Worm (Caenorhabditis elegans) whole organism, early embryonic: ENCODE data around the gene stc-1.

Source experiments
- B0310.2 ChIP-seq: sonication (generic microtip); optimal IDR thresholded peaks from 2 replicates; lab custom pipeline; 2016; ENCODE audit warnings: mild to moderate bottlenecking, missing genetic modification characterization, missing compliant biosample characterization
- F13C5.2 ChIP-seq: sonication (generic microtip); optimal IDR thresholded peaks from 2 replicates; lab custom pipeline; 2017; ENCODE audit warnings: mild to moderate bottlenecking, missing genetic modification characterization, inconsistent platforms, missing compliant biosample characterization
- aly-1 ChIP-seq: sonication (generic microtip); optimal IDR thresholded peaks from 2 replicates; lab custom pipeline; 2016; ENCODE audit warnings: missing genetic modification characterization, missing compliant biosample characterization
- ama-1 ChIP-seq: fragments of 150-350 bp; optimal IDR thresholded peaks from 2 replicates; lab custom pipeline; 2014
- ceh-13 ChIP-seq: fragments of 200-800 bp; sonication (Bioruptor generic); optimal IDR thresholded peaks from 2 replicates; lab custom pipeline; 2018; ENCODE audit warnings: mild to moderate bottlenecking, missing genetic modification characterization, missing compliant biosample characterization
- ceh-36 ChIP-seq: sonication (generic microtip); optimal IDR thresholded peaks from 2 replicates; lab custom pipeline; 2016; ENCODE audit warnings: missing genetic modification characterization, inconsistent platforms, missing compliant biosample characterization
- ets-7 ChIP-seq: sonication (generic microtip); optimal IDR thresholded peaks from 2 replicates; lab custom pipeline; 2016; ENCODE audit warnings: missing genotype, missing genetic modification characterization, missing compliant biosample characterization
- flt-1 ChIP-seq: fragments of 200-800 bp; sonication (Bioruptor generic); IDR thresholded peaks from 2 replicates; pipeline ENCODE4 v1.3.6; 2022; ENCODE audit warnings: missing genetic modification characterization, missing compliant biosample characterization
- hmbx-1 ChIP-seq: sonication (generic microtip); optimal IDR thresholded peaks from 2 replicates; lab custom pipeline; 2016; ENCODE audit warnings: mild to moderate bottlenecking, missing genetic modification characterization, missing compliant biosample characterization
- hmg-4 ChIP-seq: fragments of 200-800 bp; sonication (Bioruptor generic); optimal IDR thresholded peaks from 2 replicates; lab custom pipeline; 2018; ENCODE audit warnings: mild to moderate bottlenecking, missing genetic modification characterization, missing compliant biosample characterization
- hnd-1 ChIP-seq: sonication (generic microtip); optimal IDR thresholded peaks from 2 replicates; lab custom pipeline; 2016; ENCODE audit warnings: missing genetic modification characterization, missing compliant biosample characterization
- pes-1 ChIP-seq: fragments of 200-800 bp; sonication (Bioruptor generic); IDR thresholded peaks from 2 replicates; pipeline ENCODE4 v1.3.6; 2022; ENCODE audit warnings: missing genetic modification reagents, missing genetic modification characterization, missing compliant biosample characterization
- scrt-1 ChIP-seq: fragments of 200-800 bp; sonication (Bioruptor generic); IDR thresholded peaks from 2 replicates; pipeline ENCODE4 v1.3.6; 2022; ENCODE audit warnings: missing genetic modification characterization, missing compliant biosample characterization
- sea-1 ChIP-seq: fragments of 200-800 bp; sonication (Bioruptor generic); conservative IDR thresholded peaks from 2 replicates; pipeline ENCODE4 v1.3.6; 2022; ENCODE audit warnings: missing genetic modification characterization, missing compliant biosample characterization
- tbx-11 ChIP-seq: fragments of 200-800 bp; sonication (Bioruptor generic); IDR thresholded peaks from 2 replicates; pipeline ENCODE4 v1.3.6; 2022; ENCODE audit warnings: missing genetic modification characterization, missing compliant biosample characterization
- tbx-37 ChIP-seq: fragments of 200-800 bp; sonication (Bioruptor generic); conservative IDR thresholded peaks from 2 replicates; pipeline ENCODE4 v1.3.6; 2022; ENCODE audit warnings: missing genetic modification reagents, missing genetic modification characterization, missing compliant biosample characterization
- tra-4 ChIP-seq: sonication (generic microtip); optimal IDR thresholded peaks from 2 replicates; lab custom pipeline; 2017; ENCODE audit warnings: missing genetic modification characterization, missing compliant biosample characterization

stc-1 gene

DNA sequence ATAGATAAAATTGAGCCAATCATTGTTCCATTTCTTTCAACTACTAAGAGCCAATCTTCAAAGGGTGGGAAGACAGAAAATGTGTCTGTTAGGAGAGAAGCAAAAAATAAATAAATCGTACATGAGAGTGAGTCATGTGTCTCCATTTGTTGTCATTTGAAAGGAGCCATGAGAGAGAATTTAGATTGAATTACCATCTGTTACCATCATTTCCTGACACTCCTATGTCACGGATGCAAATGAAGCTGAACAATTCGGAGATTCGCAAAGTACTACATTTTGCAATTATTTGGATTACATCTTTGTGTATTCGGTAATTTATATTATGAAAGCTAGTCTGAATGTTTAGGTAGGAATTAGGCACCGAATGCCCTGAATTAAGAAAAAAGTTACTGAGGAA, 22.5 kb upstream of the stc-1 start:
- no peak for TF ChIP-seq ceh-36 (tag; lab: Kevin White, UChicago)
- TF ChIP-seq hnd-1 (tag; lab: Kevin White, UChicago): no peak
- TF ChIP-seq scrt-1 (GFP tag; lab: Robert Waterston, UW): no peak
- no peak for TF ChIP-seq F13C5.2 (tag; lab: Kevin White, UChicago)
- TF ChIP-seq flt-1 (GFP tag; lab: Robert Waterston, UW): no peak
- no peak for TF ChIP-seq ceh-13 (GFP tag; lab: Kevin White, UChicago)
- no peak for TF ChIP-seq B0310.2
- TF ChIP-seq hmbx-1 (tag; lab: Kevin White, UChicago): no peak

DNA sequence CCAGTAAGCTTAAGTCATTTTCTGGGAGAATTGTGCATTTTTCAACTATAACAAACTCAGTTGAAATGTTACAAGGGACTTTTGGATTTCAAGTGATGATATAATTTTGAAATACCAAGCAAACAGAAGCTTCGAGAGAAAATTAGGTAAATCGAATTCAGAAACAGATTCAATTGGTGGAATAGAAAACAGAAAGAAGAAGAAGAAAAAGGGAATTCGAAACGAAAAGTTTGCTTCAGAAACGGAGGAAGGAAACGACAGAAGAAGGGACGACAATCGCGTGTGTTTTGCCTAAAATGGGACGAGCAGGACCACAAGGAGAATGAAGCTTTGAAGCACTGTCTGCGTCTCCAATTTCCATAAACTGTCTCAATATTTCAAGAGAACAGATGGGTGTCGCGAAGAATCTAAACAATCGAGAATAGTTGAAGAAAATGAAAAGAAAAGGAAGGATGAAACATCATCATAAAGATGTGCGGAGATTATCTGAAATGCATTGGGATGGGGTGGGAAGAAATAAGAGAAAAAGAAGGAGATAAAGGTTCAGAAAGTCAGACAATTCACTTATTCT, 21.8 kb upstream of the stc-1 start:
- TF ChIP-seq ceh-36 (tag; lab: Kevin White, UChicago) (no peak), tbx-11 (GFP tag; lab: Robert Waterston, UW) (no peak), ceh-13 (GFP tag; lab: Kevin White, UChicago) (no peak), hmg-4 (no peak), hnd-1 (tag; lab: Kevin White, UChicago) (no peak), tbx-37 (no peak), tra-4 (tag; lab: Kevin White, UChicago) (no peak), F13C5.2 (tag; lab: Kevin White, UChicago) (no peak), B0310.2 (no peak), aly-1 (tag; lab: Kevin White, UChicago) (no peak), ama-1 (lab: Kevin White, UChicago) (no peak), ets-7 (tag; lab: Kevin White, UChicago) (no peak), flt-1 (GFP tag; lab: Robert Waterston, UW) (no peak), scrt-1 (GFP tag; lab: Robert Waterston, UW) (no peak), hmbx-1 (tag; lab: Kevin White, UChicago) (no peak)

ce11 chrII:8585921-8586320, 20.0 kb upstream of the stc-1 start:
- TF ChIP-seq sea-1 (GFP tag; lab: Robert Waterston, UW) (no peak), ets-7 (tag; lab: Kevin White, UChicago) (no peak), tra-4 (tag; lab: Kevin White, UChicago) (no peak), hmg-4 (no peak), aly-1 (tag; lab: Kevin White, UChicago) (no peak), tbx-37 (no peak), F13C5.2 (tag; lab: Kevin White, UChicago) (no peak), ceh-13 (GFP tag; lab: Kevin White, UChicago) (no peak), hnd-1 (tag; lab: Kevin White, UChicago) (no peak), B0310.2 (no peak)

DNA sequence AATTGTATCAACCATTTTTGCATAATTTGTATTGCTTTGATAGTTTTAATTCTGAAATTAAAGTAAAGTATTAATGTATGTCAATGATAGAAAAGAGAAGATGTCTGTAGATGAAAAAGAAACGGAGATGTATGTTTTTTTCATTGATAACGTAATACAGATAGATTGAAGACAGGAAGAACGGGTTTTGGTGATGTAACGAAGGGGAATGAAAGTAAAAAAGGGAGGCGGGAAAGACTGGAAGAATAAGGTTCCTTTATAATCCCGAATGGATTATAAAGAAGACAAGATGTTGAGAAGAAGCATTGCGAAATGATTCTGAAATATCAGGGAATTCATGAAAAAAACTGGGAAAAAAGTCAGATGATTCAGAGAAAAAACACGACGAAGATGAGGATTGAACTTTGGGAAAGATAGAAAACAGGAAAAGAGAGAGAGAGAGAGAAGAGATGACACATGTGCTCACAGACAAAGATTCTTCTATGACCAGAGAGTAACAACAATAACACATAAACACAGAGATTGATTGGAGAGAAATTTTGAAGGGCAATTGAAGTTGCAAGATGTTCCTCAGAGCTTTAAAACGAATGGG, 19.2 kb upstream of the stc-1 start, which contains the start of gene F54C9.11:
TSS of gene F54C9.11 (minus strand) at position 51 of the 592 bp plus-strand sequence.
- TF ChIP-seq hmbx-1 (tag; lab: Kevin White, UChicago): no peak
- TF ChIP-seq tbx-37: no peak
- no peak for TF ChIP-seq hmg-4
- no peak for TF ChIP-seq ceh-13 (GFP tag; lab: Kevin White, UChicago)
- TF ChIP-seq ceh-36 (tag; lab: Kevin White, UChicago): no peak
- TF ChIP-seq sea-1 (GFP tag; lab: Robert Waterston, UW): no peak
- no peak for TF ChIP-seq flt-1 (GFP tag; lab: Robert Waterston, UW)
- TF ChIP-seq ama-1 (lab: Kevin White, UChicago): no peak
- no peak for TF ChIP-seq tra-4 (tag; lab: Kevin White, UChicago)
- no peak for TF ChIP-seq tbx-11 (GFP tag; lab: Robert Waterston, UW)
- TF ChIP-seq ets-7 (tag; lab: Kevin White, UChicago): no peak

DNA sequence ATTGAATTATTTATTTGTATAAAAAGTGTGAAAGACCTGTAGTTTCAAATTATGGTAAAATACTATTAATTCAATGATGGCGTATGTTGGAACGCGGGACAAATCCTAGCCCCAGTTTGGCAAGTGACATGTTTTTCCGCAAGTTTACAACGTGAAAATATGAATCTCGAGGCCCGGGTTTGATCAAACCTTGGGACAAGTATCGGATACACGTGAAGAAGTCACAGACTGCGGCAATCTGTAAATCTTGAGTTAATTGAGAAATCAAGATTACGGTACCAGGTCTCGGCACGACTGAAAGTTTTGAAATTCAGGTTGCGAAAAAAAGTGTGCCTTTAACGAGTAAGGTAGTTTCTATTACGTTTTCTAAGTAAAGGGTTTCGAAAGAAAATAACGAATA, 17.1 kb upstream of the stc-1 start:
- no peak for TF ChIP-seq B0310.2
- TF ChIP-seq ama-1 (lab: Kevin White, UChicago): peak; percentile 54

- no peak for TF ChIP-seq scrt-1 (GFP tag; lab: Robert Waterston, UW)
- TF ChIP-seq ceh-36 (tag; lab: Kevin White, UChicago): no peak
- TF ChIP-seq sea-1 (GFP tag; lab: Robert Waterston, UW): no peak
- no peak for TF ChIP-seq tbx-11 (GFP tag; lab: Robert Waterston, UW)
- TF ChIP-seq ama-1 (lab: Kevin White, UChicago): no peak
- TF ChIP-seq hmg-4: no peak
- TF ChIP-seq aly-1 (tag; lab: Kevin White, UChicago): no peak
- TF ChIP-seq ceh-13 (GFP tag; lab: Kevin White, UChicago): no peak
- no peak for TF ChIP-seq tbx-37
- TF ChIP-seq hmbx-1 (tag; lab: Kevin White, UChicago): no peak
- TF ChIP-seq F13C5.2 (tag; lab: Kevin White, UChicago): no peak
- TF ChIP-seq B0310.2: no peak
- no peak for TF ChIP-seq flt-1 (GFP tag; lab: Robert Waterston, UW)
- TF ChIP-seq tra-4 (tag; lab: Kevin White, UChicago): no peak
These were observed 15.8 kb upstream of the stc-1 start, which contains the start of gene arl-1 for ce11 chrII:8581700-8582099. TSS of gene arl-1 (plus strand) at chrII:8582000.

ce11 chrII:8577509-8578099, 11.7 kb upstream of the stc-1 start, which contains the start of gene F54C9.9:
TSS of gene F54C9.9 (plus strand) at chrII:8578049.
- TF ChIP-seq hmg-4 (no peak), pes-1 (GFP tag; lab: Robert Waterston, UW) (no peak), ceh-36 (tag; lab: Kevin White, UChicago) (no peak), sea-1 (GFP tag; lab: Robert Waterston, UW) (no peak), aly-1 (tag; lab: Kevin White, UChicago) (no peak), ceh-13 (GFP tag; lab: Kevin White, UChicago) (no peak), ama-1 (lab: Kevin White, UChicago) (no peak), scrt-1 (GFP tag; lab: Robert Waterston, UW) (no peak), tbx-37 (no peak), F13C5.2 (tag; lab: Kevin White, UChicago) (no peak), flt-1 (GFP tag; lab: Robert Waterston, UW) (no peak)
